Worm (Caenorhabditis elegans): Measurements from ENCODE around the gene unc-50.

ce11 chrIII:10328565-10329541 lies 10.9 kb upstream of the unc-50 start:
- TF ChIP-seq klf-2 (GFP tag; conservative IDR thresholded peaks at IDR 0.05) (no peak), med-1 (GFP tag; optimal IDR thresholded peaks at IDR 0.05; ENCODE audit: insufficient read depth) (no peak), flt-1 (GFP tag; IDR thresholded peaks at IDR 0.05) (no peak), T22C8.4 (GFP tag; IDR thresholded peaks at IDR 0.05) (no peak), cog-1 (tag; optimal IDR thresholded peaks at IDR 0.05) (no peak), ref-1 (GFP tag; conservative IDR thresholded peaks at IDR 0.05) (no peak), ztf-29 (GFP tag; IDR thresholded peaks at IDR 0.05) (no peak), ztf-23 (GFP tag; IDR thresholded peaks at IDR 0.05) (no peak)
